Fruit fly (Drosophila melanogaster) whole organism, prepupa: ENCODE results near the gene Tcs6.

Source experiments
- CG10631 ChIP-seq: fragments of 200-800 bp; sonication (Bioruptor generic); optimal IDR thresholded peaks from 2 replicates; lab custom pipeline; 2016; ENCODE audit warnings: missing biosample characterization, missing genetic modification characterization
- CG10669 ChIP-seq: fragments of 200-800 bp; sonication (Bioruptor generic); optimal IDR thresholded peaks from 3 replicates; lab custom pipeline; 2018; ENCODE audit warnings: missing biosample characterization, mild to moderate bottlenecking, missing genetic modification characterization, moderate library complexity
- CG11762 ChIP-seq: fragments of 200-800 bp; sonication (Bioruptor generic); optimal IDR thresholded peaks from 3 replicates; lab custom pipeline; 2016; ENCODE audit warnings: missing biosample characterization, missing genetic modification characterization; ENCODE audit not compliant: insufficient read depth
- CG1621 ChIP-seq: fragments of 200-800 bp; sonication (Bioruptor generic); optimal IDR thresholded peaks from 3 replicates; lab custom pipeline; 2018; ENCODE audit warnings: missing biosample characterization, mild to moderate bottlenecking, missing genetic modification characterization
- CG3032 ChIP-seq: fragments of 200-800 bp; optimal IDR thresholded peaks from 2 replicates; lab custom pipeline; 2019; ENCODE audit warnings: missing biosample characterization, mild to moderate bottlenecking, missing genetic modification characterization, moderate library complexity
- CG32006 ChIP-seq: fragments of 200-800 bp; sonication (Bioruptor generic); optimal IDR thresholded peaks from 3 replicates; lab custom pipeline; 2017; ENCODE audit warnings: missing biosample characterization, mild to moderate bottlenecking, missing genetic modification characterization
- CG34406 ChIP-seq: fragments of 200-800 bp; sonication (Bioruptor generic); optimal IDR thresholded peaks from 3 replicates; lab custom pipeline; 2016; ENCODE audit warnings: missing biosample characterization, missing genetic modification characterization
- CG4318 ChIP-seq: fragments of 200-800 bp; sonication (Bioruptor generic); optimal IDR thresholded peaks from 3 replicates; lab custom pipeline; 2017; ENCODE audit warnings: missing biosample characterization, mild to moderate bottlenecking, missing genetic modification characterization
- CG6276 ChIP-seq: fragments of 200-800 bp; sonication (Bioruptor generic); optimal IDR thresholded peaks from 2 replicates; lab custom pipeline; 2017; ENCODE audit warnings: missing biosample characterization, mild to moderate bottlenecking, missing genetic modification characterization
- CG6854 ChIP-seq: fragments of 200-800 bp; sonication (Bioruptor generic); optimal IDR thresholded peaks from 2 replicates; lab custom pipeline; 2017; ENCODE audit warnings: missing biosample characterization, mild to moderate bottlenecking, missing genetic modification characterization
- CG8319 ChIP-seq: fragments of 200-800 bp; sonication (Bioruptor generic); optimal IDR thresholded peaks from 3 replicates; lab custom pipeline; 2016; ENCODE audit warnings: missing biosample characterization, missing genetic modification characterization
- CG8632 ChIP-seq: fragments of 200-800 bp; sonication (Bioruptor generic); optimal IDR thresholded peaks from 3 replicates; lab custom pipeline; 2016; ENCODE audit warnings: missing biosample characterization, missing genetic modification characterization
- Eip78C ChIP-seq: fragments of 200-800 bp; sonication (Bioruptor generic); peaks from one replicate; lab custom pipeline; 2016; ENCODE audit warnings: missing biosample characterization, missing genetic modification characterization
- Eip93F ChIP-seq: fragments of 200-800 bp; sonication (Bioruptor generic); optimal IDR thresholded peaks from 2 replicates; lab custom pipeline; 2016; ENCODE audit warnings: missing biosample characterization, mild to moderate bottlenecking, missing genetic modification characterization
- Ets21C ChIP-seq: fragments of 200-800 bp; sonication (Bioruptor generic); optimal IDR thresholded peaks from 3 replicates; lab custom pipeline; 2016; ENCODE audit warnings: missing biosample characterization, missing genetic modification characterization
- Hr38 ChIP-seq: sonication (Bioruptor generic); optimal IDR thresholded peaks from 2 replicates; lab custom pipeline; 2016; ENCODE audit warnings: missing biosample characterization, missing genetic modification characterization
- Hr39 ChIP-seq: fragments of 200-800 bp; sonication (Bioruptor generic); optimal IDR thresholded peaks from 2 replicates; lab custom pipeline; 2016; ENCODE audit warnings: missing biosample characterization, missing genetic modification characterization
- Met ChIP-seq: fragments of 200-800 bp; sonication (Bioruptor generic); optimal IDR thresholded peaks from 3 replicates; lab custom pipeline; 2016; ENCODE audit warnings: missing biosample characterization, missing genetic modification characterization
- OdsH ChIP-seq: fragments of 200-800 bp; sonication (Bioruptor generic); optimal IDR thresholded peaks from 3 replicates; lab custom pipeline; 2016; ENCODE audit warnings: missing biosample characterization, missing genetic modification characterization
- Smox ChIP-seq: fragments of 200-800 bp; sonication (Bioruptor generic); optimal IDR thresholded peaks from 3 replicates; lab custom pipeline; 2016; ENCODE audit warnings: missing biosample characterization, missing genetic modification characterization
- Sox102F ChIP-seq: fragments of 200-800 bp; sonication (Bioruptor generic); optimal IDR thresholded peaks from 2 replicates; lab custom pipeline; 2016; ENCODE audit warnings: missing biosample characterization, mild to moderate bottlenecking, missing genetic modification characterization
- Sox14 ChIP-seq: fragments of 200-800 bp; sonication (Bioruptor generic); optimal IDR thresholded peaks from 3 replicates; lab custom pipeline; 2016; ENCODE audit warnings: missing biosample characterization, missing genetic modification characterization
- Sox15 ChIP-seq: fragments of 200-800 bp; sonication (Bioruptor generic); optimal IDR thresholded peaks from 3 replicates; lab custom pipeline; 2016; ENCODE audit warnings: missing biosample characterization, missing genetic modification characterization
- acj6 ChIP-seq: fragments of 200-800 bp; sonication (Bioruptor generic); optimal IDR thresholded peaks from 3 replicates; lab custom pipeline; 2016; ENCODE audit warnings: missing biosample characterization, missing genetic modification characterization
- cyc ChIP-seq: fragments of 200-800 bp; sonication (Bioruptor generic); optimal IDR thresholded peaks from 3 replicates; lab custom pipeline; 2016; ENCODE audit warnings: missing biosample characterization, missing genetic modification characterization
- dac ChIP-seq: fragments of 200-800 bp; sonication (Bioruptor generic); optimal IDR thresholded peaks from 2 replicates; lab custom pipeline; 2017; ENCODE audit warnings: missing biosample characterization, mild to moderate bottlenecking, missing genetic modification characterization
- dsx ChIP-seq: fragments of 200-800 bp; optimal IDR thresholded peaks from 3 replicates; lab custom pipeline; 2019; ENCODE audit warnings: missing biosample characterization, mild to moderate bottlenecking, missing genetic modification characterization, moderate library complexity; ENCODE audit not compliant: poor library complexity, severe bottlenecking
- esn ChIP-seq: fragments of 200-800 bp; sonication (Bioruptor generic); optimal IDR thresholded peaks from 2 replicates; lab custom pipeline; 2016; ENCODE audit warnings: missing biosample characterization, mild to moderate bottlenecking, missing genetic modification characterization, moderate library complexity
- fd59A ChIP-seq: fragments of 200-800 bp; sonication (Bioruptor generic); optimal IDR thresholded peaks from 2 replicates; lab custom pipeline; 2017; ENCODE audit warnings: missing biosample characterization, mild to moderate bottlenecking, missing genetic modification characterization, missing genetic modification reagents
- fkh ChIP-seq: fragments of 200-800 bp; sonication (Bioruptor generic); optimal IDR thresholded peaks from 3 replicates; lab custom pipeline; 2017; ENCODE audit warnings: missing biosample characterization, mild to moderate bottlenecking, missing genetic modification characterization, moderate library complexity
- salr ChIP-seq, 2 experiments: fragments of 200-800 bp; sonication (Bioruptor generic); optimal IDR thresholded peaks; 3 replicates each; lab custom pipeline; 2016 to 2018; ENCODE audit warnings: missing biosample characterization in 2 of 2, missing genetic modification characterization in 2 of 2, mild to moderate bottlenecking in 1 of 2
- spab ChIP-seq: fragments of 200-800 bp; sonication (Bioruptor generic); optimal IDR thresholded peaks from 2 replicates; lab custom pipeline; 2017; ENCODE audit warnings: missing biosample characterization, mild to moderate bottlenecking, missing genetic modification characterization, missing genetic modification reagents
- ss ChIP-seq, 2 experiments: fragments of 200-800 bp; sonication (Bioruptor generic); optimal IDR thresholded peaks; 2 replicates in 1 of 2; 3 replicates in 1 of 2; lab custom pipeline; 2017 to 2018; ENCODE audit warnings: mild to moderate bottlenecking in 2 of 2, missing biosample characterization in 2 of 2, missing genetic modification characterization in 2 of 2, moderate library complexity in 1 of 2
- topi ChIP-seq: fragments of 200-800 bp; sonication (Bioruptor generic); optimal IDR thresholded peaks from 3 replicates; lab custom pipeline; 2016; ENCODE audit warnings: missing biosample characterization, missing genetic modification characterization
- vri ChIP-seq: fragments of 200-800 bp; sonication (Bioruptor generic); optimal IDR thresholded peaks from 3 replicates; lab custom pipeline; 2016; ENCODE audit warnings: missing biosample characterization, mild to moderate bottlenecking, missing genetic modification characterization

Gene Tcs6

DNA sequence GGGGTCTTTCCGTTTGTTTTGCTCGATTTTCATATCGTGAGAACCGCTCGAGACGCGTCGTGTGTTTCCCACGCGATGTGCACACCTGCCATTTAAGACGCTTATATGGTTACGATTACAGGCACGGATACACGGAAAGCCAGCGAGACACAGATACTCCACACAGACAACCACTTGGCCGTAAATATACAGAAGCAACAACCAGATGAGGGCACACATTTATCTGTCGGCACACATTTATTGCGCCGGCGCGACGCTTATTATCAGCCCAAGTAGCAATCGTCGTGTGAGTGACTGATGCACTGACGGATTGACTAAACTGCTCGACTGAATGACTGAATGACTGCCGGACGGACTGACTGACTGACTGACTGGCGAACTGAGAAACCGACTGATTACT lies 27.5 kb downstream of the Tcs6 start:
- TF ChIP-seq ss (GFP tag; optimal IDR thresholded peaks at IDR 0.05; lab: Kevin White, UChicago) (peak in 1 of 2 experiments; percentile 60), fkh (GFP tag; lab: Kevin White, UChicago) (peak; percentile 23), CG1621 (no peak), salr (GFP tag; optimal IDR thresholded peaks at IDR 0.05; lab: Kevin White, UChicago) (no peak), Hr38 (GFP tag; lab: Kevin White, UChicago) (no peak)

DNA sequence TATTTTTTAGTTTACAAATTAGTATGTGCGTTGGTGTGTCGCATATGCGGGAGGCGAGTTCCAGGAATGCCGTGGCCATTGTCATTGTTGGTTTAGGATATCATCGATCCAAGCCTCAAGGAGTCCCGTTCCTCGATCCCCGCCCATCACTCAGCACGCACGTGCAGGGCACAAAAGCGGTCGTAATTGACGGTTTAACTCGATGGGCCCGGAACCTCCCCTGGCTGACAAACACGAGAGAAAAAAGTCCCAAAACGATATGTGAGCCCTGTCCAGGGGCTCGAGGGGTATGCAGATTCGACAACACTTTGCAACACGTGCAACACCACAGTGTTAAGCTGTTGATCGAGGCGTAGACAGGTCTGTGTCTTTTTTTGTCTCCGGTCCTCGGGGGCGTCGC lies 30.1 kb downstream of the Tcs6 start:
- no peak for TF ChIP-seq CG34406 (GFP tag; lab: Kevin White, UChicago)

DNA sequence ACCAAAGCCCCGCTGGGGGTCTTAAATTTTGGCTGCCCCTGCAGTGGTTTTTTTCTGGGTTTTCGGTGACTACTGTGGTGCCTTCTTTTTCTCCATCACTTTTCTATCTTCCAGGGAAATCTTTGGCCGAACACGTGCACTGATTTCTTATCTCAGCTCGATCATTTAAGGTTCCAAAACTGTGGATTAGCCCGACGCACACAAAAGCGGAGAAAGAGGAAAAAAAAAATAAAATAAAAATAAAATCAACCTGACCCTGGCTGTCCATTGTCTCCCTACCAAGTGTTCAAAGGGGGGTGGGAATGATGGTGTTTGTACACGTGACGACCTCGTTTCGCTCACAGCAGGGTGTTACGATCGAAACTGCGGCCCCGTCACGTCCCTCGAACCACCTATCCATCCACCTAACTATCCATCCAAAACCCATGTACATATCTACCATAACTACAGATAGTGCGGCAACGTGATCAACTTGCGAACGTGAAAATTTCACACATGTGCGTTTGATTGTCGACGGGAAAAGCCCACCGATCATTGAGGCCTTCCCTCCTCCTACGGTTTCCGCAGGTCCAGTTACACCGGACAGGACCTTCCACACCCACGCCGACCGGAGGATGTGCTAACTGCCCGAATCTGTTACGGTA lies 31.3 kb downstream of the Tcs6 start:
- TF ChIP-seq vri (GFP tag; lab: Kevin White, UChicago) (no peak), CG11762 (GFP tag; lab: Kevin White, UChicago) (no peak), dac (no peak), CG3032 (tag; lab: Kevin White, UChicago) (no peak), ss (GFP tag; optimal IDR thresholded peaks at IDR 0.05; lab: Kevin White, UChicago) (no peak), CG34406 (GFP tag; lab: Kevin White, UChicago) (no peak), Sox102F (GFP tag; lab: Kevin White, UChicago) (no peak), CG4318 (GFP tag; lab: Kevin White, UChicago) (no peak), CG10669 (no peak), Eip78C (GFP tag; lab: Kevin White, UChicago) (no peak), CG8632 (GFP tag; lab: Kevin White, UChicago) (no peak), Smox (GFP tag; lab: Kevin White, UChicago) (no peak), Met (GFP tag; lab: Kevin White, UChicago) (no peak), dsx (GFP tag; lab: Kevin White, UChicago) (no peak)

DNA sequence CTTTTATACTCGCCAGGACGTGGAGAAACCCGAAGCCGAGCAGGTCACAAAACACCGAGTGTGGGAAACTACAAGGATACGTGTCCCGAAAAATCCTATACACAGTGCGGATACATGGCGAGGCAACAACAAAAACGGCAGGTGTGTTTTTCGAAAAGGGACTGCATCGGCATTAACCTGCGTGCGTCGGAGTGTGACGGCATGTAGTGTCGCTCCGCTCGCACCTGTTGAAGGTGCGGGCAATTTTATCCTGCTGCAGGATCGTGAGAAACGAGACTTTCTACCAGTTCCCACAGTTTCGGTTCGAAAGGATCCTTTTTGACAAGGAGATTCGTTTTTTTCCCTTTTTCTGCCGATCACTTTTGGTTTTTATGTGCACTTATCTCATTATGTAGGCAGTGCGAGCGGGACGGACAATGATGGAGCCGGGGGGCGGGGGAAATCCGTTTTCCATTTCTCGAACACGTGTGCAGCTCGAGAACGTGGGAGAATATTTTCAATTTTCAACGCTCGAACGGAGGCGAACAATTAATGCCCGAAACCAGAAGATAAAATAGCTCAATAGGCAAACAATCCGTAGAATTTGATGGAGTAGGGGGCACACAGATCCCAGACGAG lies 33.3 kb downstream of the Tcs6 start:
- no peak for TF ChIP-seq vri (GFP tag; lab: Kevin White, UChicago)
- no peak for TF ChIP-seq Eip93F (GFP tag; lab: Kevin White, UChicago)
- no peak for TF ChIP-seq CG6854 (GFP tag; lab: Kevin White, UChicago)
- no peak for TF ChIP-seq Sox15 (GFP tag; lab: Kevin White, UChicago)
- TF ChIP-seq OdsH = no peak
- TF ChIP-seq acj6 (GFP tag; lab: Kevin White, UChicago) = no peak
- TF ChIP-seq CG10631 = no peak
- no peak for TF ChIP-seq esn (GFP tag; lab: Kevin White, UChicago)
- TF ChIP-seq Ets21C (GFP tag; lab: Kevin White, UChicago) = no peak
- no peak for TF ChIP-seq fd59A (GFP tag; lab: Kevin White, UChicago)

DNA sequence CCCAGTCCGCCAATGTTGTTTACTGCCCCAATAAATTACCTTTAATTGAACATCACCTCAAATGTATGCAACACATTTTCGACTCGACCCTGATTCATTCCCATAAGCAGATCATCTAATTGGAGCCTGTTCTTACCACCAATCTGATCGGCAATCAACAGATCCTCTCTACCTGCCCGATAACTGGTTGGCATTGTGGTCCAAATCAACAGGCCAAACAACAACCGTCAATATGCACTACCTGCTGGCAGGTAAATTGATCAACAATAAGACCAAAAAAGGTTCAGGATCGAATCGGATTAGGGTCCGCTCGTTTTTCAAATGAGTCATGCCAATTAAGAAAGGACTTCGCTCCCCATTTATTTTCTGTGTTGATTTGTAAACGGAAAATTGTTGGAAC lies 34.8 kb downstream of the Tcs6 start:
- TF ChIP-seq Hr39 (GFP tag; lab: Kevin White, UChicago) (no peak), Sox102F (GFP tag; lab: Kevin White, UChicago) (no peak), CG34406 (GFP tag; lab: Kevin White, UChicago) (no peak), CG8319 (GFP tag; lab: Kevin White, UChicago) (no peak), fd59A (GFP tag; lab: Kevin White, UChicago) (no peak), cyc (GFP tag; lab: Kevin White, UChicago) (no peak), CG6276 (GFP tag; lab: Kevin White, UChicago) (no peak), Sox14 (GFP tag; lab: Kevin White, UChicago) (no peak), Hr38 (GFP tag; lab: Kevin White, UChicago) (no peak), CG32006 (GFP tag; lab: Kevin White, UChicago) (no peak), fkh (GFP tag; lab: Kevin White, UChicago) (no peak), spab (no peak), topi (no peak), ss (GFP tag; optimal IDR thresholded peaks at IDR 0.05; lab: Kevin White, UChicago) (no peak)
